Worm (Caenorhabditis elegans) whole organism, L3 larva: ENCODE results near the gene svh-2.

Source experiments
- lin-39 ChIP-seq: fragments of 150-350 bp; optimal IDR thresholded peaks from 2 replicates; lab custom pipeline; 2018; ENCODE audit warnings: missing biosample characterization, missing genetic modification reagents, missing genetic modification characterization
- pha-4 ChIP-seq: fragments of 150-350 bp; optimal IDR thresholded peaks from 2 replicates; lab custom pipeline; 2014; ENCODE audit warnings: missing biosample characterization, missing genetic modification reagents, missing genetic modification characterization
- unc-39 ChIP-seq: sonication (generic microtip); optimal IDR thresholded peaks from 4 replicates; lab custom pipeline; 2017; ENCODE audit warnings: missing biosample characterization, missing genetic modification characterization
- unc-62 ChIP-seq: fragments of 150-350 bp; sonication (generic microtip); optimal IDR thresholded peaks from 4 replicates; lab custom pipeline; 2014; ENCODE audit warnings: missing biosample characterization, missing genetic modification reagents, missing genetic modification characterization
- zag-1 ChIP-seq: fragments of 150-350 bp; optimal IDR thresholded peaks from 2 replicates; lab custom pipeline; 2014; ENCODE audit warnings: missing biosample characterization, missing genetic modification characterization

DNA sequence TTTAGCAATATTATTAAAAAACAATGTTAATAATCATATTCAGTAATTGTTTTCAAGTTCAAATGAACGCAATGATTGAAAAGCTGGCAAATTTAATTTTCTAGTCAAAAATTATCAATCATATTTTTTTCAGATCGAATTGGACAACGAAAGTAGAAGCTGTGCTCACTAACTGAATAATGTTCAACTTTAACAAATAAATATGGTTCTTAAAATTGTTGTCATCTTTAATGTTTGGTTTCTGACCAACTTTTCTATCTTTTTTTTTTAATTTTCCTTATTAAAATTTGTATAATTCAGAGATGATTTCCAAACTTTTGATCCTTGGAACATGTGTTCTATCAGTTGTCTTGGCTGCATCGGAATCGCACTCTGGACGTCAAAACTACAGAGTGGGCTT is 41.1 kb upstream of the svh-2 start, which contains the start of gene ttr-35:
- TF ChIP-seq lin-39 (tag; lab: Kevin White, UChicago) (no peak), unc-39 (no peak), zag-1 (tag; lab: Kevin White, UChicago) (no peak), pha-4 (tag; lab: Kevin White, UChicago) (no peak), unc-62 (no peak)
